Fruit fly (Drosophila melanogaster) whole organism, pupa: ENCODE measurements around the gene RpL30.

Source experiments
- CG10348 ChIP-seq: fragments of 200-800 bp; sonication (Bioruptor generic); IDR thresholded peaks from 2 replicates; pipeline ENCODE4 v1.3.6; 2022; ENCODE audit warnings: missing biosample characterization, missing genetic modification characterization
- CG12605 ChIP-seq: fragments of 200-800 bp; sonication (Bioruptor generic); IDR thresholded peaks from 2 replicates; pipeline ENCODE4 v1.3.6; 2022; ENCODE audit warnings: missing biosample characterization, missing genetic modification characterization
- CG13204 ChIP-seq: fragments of 200-800 bp; sonication (Bioruptor generic); optimal IDR thresholded peaks from 2 replicates; lab custom pipeline; 2018; ENCODE audit warnings: missing biosample characterization, mild to moderate bottlenecking, missing genetic modification characterization, moderate library complexity
- CG14655 ChIP-seq: fragments of 200-800 bp; sonication (Bioruptor generic); optimal IDR thresholded peaks from 3 replicates; lab custom pipeline; 2017; ENCODE audit warnings: mild to moderate bottlenecking, missing biosample characterization, missing genetic modification reagents, missing genetic modification characterization
- CG15710 ChIP-seq: fragments of 200-800 bp; sonication (Bioruptor generic); optimal IDR thresholded peaks from 2 replicates; lab custom pipeline; 2018; ENCODE audit warnings: missing biosample characterization, mild to moderate bottlenecking, missing genetic modification characterization, moderate library complexity
- CG17806 ChIP-seq: fragments of 200-800 bp; sonication (Bioruptor generic); optimal IDR thresholded peaks from 2 replicates; lab custom pipeline; 2018; ENCODE audit warnings: missing biosample characterization, mild to moderate bottlenecking, missing genetic modification characterization, moderate library complexity
- CG32121 ChIP-seq: fragments of 200-800 bp; sonication (Bioruptor generic); IDR thresholded peaks from 2 replicates; pipeline ENCODE4 v1.3.6; 2022; ENCODE audit warnings: missing biosample characterization, missing genetic modification characterization
- CG34367 ChIP-seq: fragments of 200-800 bp; sonication (Bioruptor generic); optimal IDR thresholded peaks from 2 replicates; lab custom pipeline; 2018; ENCODE audit warnings: missing biosample characterization, mild to moderate bottlenecking, missing genetic modification characterization
- CG4496 ChIP-seq: fragments of 200-800 bp; sonication (Bioruptor generic); IDR thresholded peaks from 3 replicates; pipeline ENCODE4 v1.3.6; 2022; ENCODE audit warnings: missing biosample characterization, missing genetic modification characterization
- CG8159 ChIP-seq: fragments of 200-800 bp; sonication (Bioruptor generic); optimal IDR thresholded peaks from 3 replicates; lab custom pipeline; 2018; ENCODE audit warnings: missing biosample characterization, mild to moderate bottlenecking, missing genetic modification characterization, moderate library complexity
- CG8301 ChIP-seq: fragments of 200-800 bp; sonication (Bioruptor generic); optimal IDR thresholded peaks from 2 replicates; lab custom pipeline; 2018; ENCODE audit warnings: missing biosample characterization, mild to moderate bottlenecking, missing genetic modification characterization
- CG9948 ChIP-seq: fragments of 200-800 bp; sonication (Bioruptor generic); optimal IDR thresholded peaks from 2 replicates; lab custom pipeline; 2018; ENCODE audit warnings: missing biosample characterization, mild to moderate bottlenecking, missing genetic modification characterization, moderate library complexity
- D1 ChIP-seq: fragments of 200-800 bp; sonication (Bioruptor generic); optimal IDR thresholded peaks from 2 replicates; lab custom pipeline; 2018; ENCODE audit warnings: missing biosample characterization, mild to moderate bottlenecking, missing genetic modification characterization, moderate library complexity
- EcR ChIP-seq: fragments of 200-800 bp; sonication (Bioruptor generic); optimal IDR thresholded peaks from 3 replicates; lab custom pipeline; 2019; ENCODE audit warnings: missing biosample characterization, missing genetic modification characterization, mild to moderate bottlenecking, moderate library complexity, missing genetic modification reagents
- Ets98B ChIP-seq: fragments of 200-800 bp; sonication (Bioruptor generic); IDR thresholded peaks from 2 replicates; pipeline ENCODE4 v1.3.6; 2022; ENCODE audit warnings: missing biosample characterization, missing genetic modification characterization
- Pif1A ChIP-seq: fragments of 200-800 bp; sonication (Bioruptor generic); optimal IDR thresholded peaks from 3 replicates; lab custom pipeline; 2016; ENCODE audit warnings: missing biosample characterization, missing genetic modification characterization
- Pif1B ChIP-seq: fragments of 200-800 bp; sonication (Bioruptor generic); optimal IDR thresholded peaks from 3 replicates; lab custom pipeline; 2016; ENCODE audit warnings: missing biosample characterization, missing genetic modification characterization
- Snoo ChIP-seq: fragments of 200-800 bp; sonication (Bioruptor generic); optimal IDR thresholded peaks from 3 replicates; lab custom pipeline; 2017; ENCODE audit warnings: missing biosample characterization, mild to moderate bottlenecking, missing genetic modification characterization, inconsistent platforms
- fd96Ca ChIP-seq: fragments of 200-800 bp; sonication (Bioruptor generic); IDR thresholded peaks from 3 replicates; pipeline ENCODE4 v1.3.6; 2022; ENCODE audit warnings: missing biosample characterization, missing genetic modification characterization
- gl ChIP-seq: fragments of 200-800 bp; sonication (Bioruptor generic); optimal IDR thresholded peaks from 2 replicates; lab custom pipeline; 2018; ENCODE audit warnings: missing biosample characterization, mild to moderate bottlenecking, missing genetic modification characterization
- rn ChIP-seq: fragments of 200-800 bp; sonication (Bioruptor generic); IDR thresholded peaks from 2 replicates; pipeline ENCODE4 v1.3.6; 2022; ENCODE audit warnings: missing biosample characterization, missing genetic modification characterization

The RpL30 gene

dm6 chr2L:19018266-19018665, 9.2 kb upstream of the RpL30 start:
- no peak for TF ChIP-seq CG32121 (GFP tag; lab: Robert Waterston, UW)
- no peak for TF ChIP-seq Ets98B
- TF ChIP-seq CG4496 (GFP tag; lab: Robert Waterston, UW), result no peak
- no peak for TF ChIP-seq Pif1B
- peak; percentile 16 for TF ChIP-seq CG13204 (GFP tag; lab: Kevin White, UChicago)
- TF ChIP-seq CG8301, result no peak
- TF ChIP-seq rn (GFP tag; lab: Robert Waterston, UW), result no peak

dm6 chr2L:19017060-19017459, 8.0 kb upstream of the RpL30 start:
- TF ChIP-seq Pif1A (GFP tag; lab: Kevin White, UChicago), result no peak
- no peak for TF ChIP-seq CG8301
- TF ChIP-seq fd96Ca (GFP tag; lab: Robert Waterston, UW), result no peak
- TF ChIP-seq Pif1B, result no peak
- no peak for TF ChIP-seq CG8159 (tag; lab: Kevin White, UChicago)
- TF ChIP-seq EcR (GFP tag; lab: Kevin White, UChicago), result no peak
- no peak for TF ChIP-seq CG34367 (tag; lab: Kevin White, UChicago)
- TF ChIP-seq rn (GFP tag; lab: Robert Waterston, UW), result no peak
- no peak for TF ChIP-seq Snoo (tag; lab: Kevin White, UChicago)
- no peak for TF ChIP-seq CG9948 (tag; lab: Kevin White, UChicago)
- TF ChIP-seq CG15710, result no peak
- no peak for TF ChIP-seq CG14655 (GFP tag; lab: Kevin White, UChicago)
- no peak for TF ChIP-seq CG10348 (GFP tag; lab: Robert Waterston, UW)
- TF ChIP-seq gl (tag; lab: Kevin White, UChicago), result no peak
- no peak for TF ChIP-seq Ets98B
- no peak for TF ChIP-seq CG12605 (GFP tag; lab: Robert Waterston, UW)
- TF ChIP-seq CG32121 (GFP tag; lab: Robert Waterston, UW), result no peak
- no peak for TF ChIP-seq CG4496 (GFP tag; lab: Robert Waterston, UW)
- no peak for TF ChIP-seq D1 (tag; lab: Kevin White, UChicago)
- TF ChIP-seq CG17806 (tag; lab: Kevin White, UChicago), result no peak

dm6 chr2L:19015628-19016027, 6.5 kb upstream of the RpL30 start:
- TF ChIP-seq CG13204 (GFP tag; lab: Kevin White, UChicago) (peak; percentile 50), CG15710 (no peak), rn (GFP tag; lab: Robert Waterston, UW) (no peak), Pif1A (GFP tag; lab: Kevin White, UChicago) (no peak), CG12605 (GFP tag; lab: Robert Waterston, UW) (no peak), Ets98B (no peak), CG9948 (tag; lab: Kevin White, UChicago) (no peak)

dm6 chr2L:19014881-19015366, 5.8 kb upstream of the RpL30 start:
- no peak for TF ChIP-seq gl (tag; lab: Kevin White, UChicago)
- no peak for TF ChIP-seq Pif1B
- no peak for TF ChIP-seq D1 (tag; lab: Kevin White, UChicago)
- no peak for TF ChIP-seq CG14655 (GFP tag; lab: Kevin White, UChicago)
- no peak for TF ChIP-seq CG8301
- no peak for TF ChIP-seq CG10348 (GFP tag; lab: Robert Waterston, UW)
- no peak for TF ChIP-seq CG32121 (GFP tag; lab: Robert Waterston, UW)
- no peak for TF ChIP-seq Pif1A (GFP tag; lab: Kevin White, UChicago)
- no peak for TF ChIP-seq Ets98B
- TF ChIP-seq EcR (GFP tag; lab: Kevin White, UChicago), result no peak
- TF ChIP-seq Snoo (tag; lab: Kevin White, UChicago), result no peak
- TF ChIP-seq CG15710, result no peak
- no peak for TF ChIP-seq CG9948 (tag; lab: Kevin White, UChicago)
- TF ChIP-seq CG12605 (GFP tag; lab: Robert Waterston, UW), result no peak
- no peak for TF ChIP-seq CG8159 (tag; lab: Kevin White, UChicago)
- TF ChIP-seq CG4496 (GFP tag; lab: Robert Waterston, UW), result no peak
- no peak for TF ChIP-seq fd96Ca (GFP tag; lab: Robert Waterston, UW)
- no peak for TF ChIP-seq CG13204 (GFP tag; lab: Kevin White, UChicago)
- TF ChIP-seq CG34367 (tag; lab: Kevin White, UChicago), result no peak
- TF ChIP-seq CG17806 (tag; lab: Kevin White, UChicago), result no peak

- TF ChIP-seq CG8301 (peak; percentile 35), Ets98B (no peak), CG32121 (GFP tag; lab: Robert Waterston, UW) (no peak), CG8159 (tag; lab: Kevin White, UChicago) (peak; percentile 76), Pif1A (GFP tag; lab: Kevin White, UChicago) (peak; percentile 10), CG15710 (peak; percentile 67), rn (GFP tag; lab: Robert Waterston, UW) (no peak), Snoo (tag; lab: Kevin White, UChicago) (peak; percentile 24), CG12605 (GFP tag; lab: Robert Waterston, UW) (no peak), EcR (GFP tag; lab: Kevin White, UChicago) (no peak), CG17806 (tag; lab: Kevin White, UChicago) (peak; percentile 57), CG13204 (GFP tag; lab: Kevin White, UChicago) (no peak), CG34367 (tag; lab: Kevin White, UChicago) (peak; percentile 39), CG10348 (GFP tag; lab: Robert Waterston, UW) (no peak), CG9948 (tag; lab: Kevin White, UChicago) (peak; percentile 55), Pif1B (peak; percentile 4), CG14655 (GFP tag; lab: Kevin White, UChicago) (peak; percentile 58), CG4496 (GFP tag; lab: Robert Waterston, UW) (peak; percentile 40; the same call in 1 of the 3 replicates), fd96Ca (GFP tag; lab: Robert Waterston, UW) (no peak)
- TF ChIP-seq, all 21 proteins: peak for 11
These were observed 5.2 kb upstream of the RpL30 start for dm6 chr2L:19014032-19014880.
